Fruit fly (Drosophila melanogaster): ENCODE results near the gene CG34454.

- TF ChIP-seq CTCF (optimal IDR thresholded peaks at IDR 0.05) (no peak), CG8478 (optimal IDR thresholded peaks at IDR 0.05) (no peak)
These were observed at the start of gene CG34454 for dm6 chr3L:232267-232666.
